Worm (Caenorhabditis elegans) whole organism, midembryonic: ENCODE data around the gene F47E1.20.

Source experiments
- flt-1 ChIP-seq: fragments of 200-800 bp; sonication (Bioruptor generic); IDR thresholded peaks from 2 replicates; pipeline ENCODE4 v1.3.6; 2022; ENCODE audit warnings: missing genetic modification characterization, missing compliant biosample characterization
- klf-2 ChIP-seq: fragments of 200-800 bp; sonication (Bioruptor generic); conservative IDR thresholded peaks from 2 replicates; pipeline ENCODE4 v1.3.6; 2022; ENCODE audit warnings: missing genetic modification reagents, missing genetic modification characterization, missing compliant biosample characterization
- med-1 ChIP-seq: sonication (generic microtip); optimal IDR thresholded peaks from 2 replicates; lab custom pipeline; 2017; ENCODE audit warnings: missing genetic modification characterization, mild to moderate bottlenecking, missing compliant biosample characterization, antibody characterized with exemption, missing genetic modification reagents; ENCODE audit not compliant: insufficient read depth
- ref-1 ChIP-seq: fragments of 200-800 bp; sonication (Bioruptor generic); conservative IDR thresholded peaks from 2 replicates; pipeline ENCODE4 v1.3.6; 2022; ENCODE audit warnings: missing genetic modification reagents, missing genetic modification characterization, missing compliant biosample characterization
- tab-1 ChIP-seq: fragments of 200-800 bp; sonication (Bioruptor generic); IDR thresholded peaks from 2 replicates; pipeline ENCODE4 v1.3.6; 2022; ENCODE audit warnings: missing genetic modification characterization, missing compliant biosample characterization
- ztf-23 ChIP-seq: fragments of 200-800 bp; sonication (Bioruptor generic); IDR thresholded peaks from 2 replicates; pipeline ENCODE4 v1.3.6; 2022; ENCODE audit warnings: missing genetic modification reagents, missing genetic modification characterization, missing compliant biosample characterization

ce11 chrX:9035142-9035541 is 13.6 kb upstream of the F47E1.20 start:
- no peak for TF ChIP-seq med-1 (GFP tag; lab: Kevin White, UChicago)
- TF ChIP-seq flt-1, result no peak
- no peak for TF ChIP-seq tab-1 (GFP tag; lab: Robert Waterston, UW)
- no peak for TF ChIP-seq ref-1 (GFP tag; lab: Robert Waterston, UW)
- TF ChIP-seq klf-2, result no peak
- TF ChIP-seq ztf-23, result no peak
